Worm (Caenorhabditis elegans) whole organism, young adult: ENCODE data around the gene Y116F11A.6.
"Not testable (repeated sequence)": the region's sequence is repeated elsewhere in the genome, so short reads cannot be mapped to it uniquely, and the experiment has no call there.

ENCODE experiments used
- C06A6.2 ChIP-seq: fragments of 200-800 bp; sonication (Bioruptor generic); conservative IDR thresholded peaks from 2 replicates; pipeline ENCODE4 v1.3.6; 2022; ENCODE audit warnings: missing genetic modification characterization, missing compliant biosample characterization
- D2030.7 ChIP-seq: fragments of 200-800 bp; sonication (Bioruptor generic); IDR thresholded peaks from 2 replicates; pipeline ENCODE4 v1.3.6; 2022; ENCODE audit warnings: missing genetic modification reagents, missing genetic modification characterization, missing compliant biosample characterization
- F23B12.7 ChIP-seq: sonication (generic microtip); optimal IDR thresholded peaks from 2 replicates; lab custom pipeline; 2017; ENCODE audit warnings: missing genetic modification characterization, mild to moderate bottlenecking, missing compliant biosample characterization, antibody characterized with exemption, moderate library complexity; ENCODE audit not compliant: insufficient read depth
- F33H1.4 ChIP-seq: fragments of 200-800 bp; sonication (Bioruptor generic); IDR thresholded peaks from 2 replicates; pipeline ENCODE4 v1.3.6; 2022; ENCODE audit warnings: missing genetic modification reagents, missing genetic modification characterization, missing compliant biosample characterization
- F52B5.7 ChIP-seq: sonication (generic microtip); optimal IDR thresholded peaks from 2 replicates; lab custom pipeline; 2016; ENCODE audit warnings: mild to moderate bottlenecking, missing genetic modification characterization, missing compliant biosample characterization
- K12H6.12 ChIP-seq: fragments of 200-800 bp; sonication (Bioruptor generic); optimal IDR thresholded peaks from 2 replicates; lab custom pipeline; 2018; ENCODE audit warnings: mild to moderate bottlenecking, missing genetic modification characterization, missing compliant biosample characterization
- Y56A3A.18 ChIP-seq: fragments of 200-800 bp; sonication (Bioruptor generic); IDR thresholded peaks from 2 replicates; pipeline ENCODE4 v1.3.6; 2022; ENCODE audit warnings: missing genetic modification reagents, missing genetic modification characterization, missing compliant biosample characterization
- Y79H2A.3 ChIP-seq: fragments of 200-800 bp; sonication (Bioruptor generic); conservative IDR thresholded peaks from 2 replicates; pipeline ENCODE4 v1.3.6; 2022; ENCODE audit warnings: missing genetic modification reagents, missing genetic modification characterization, missing compliant biosample characterization
- Y95B8A.8 ChIP-seq: fragments of 200-800 bp; sonication (Bioruptor generic); IDR thresholded peaks from 2 replicates; pipeline ENCODE4 v1.3.6; 2022; ENCODE audit warnings: missing genetic modification reagents, missing genetic modification characterization, missing compliant biosample characterization
- aptf-2 ChIP-seq: fragments of 200-800 bp; sonication (Bioruptor generic); conservative IDR thresholded peaks from 2 replicates; pipeline ENCODE4 v1.3.6; 2022; ENCODE audit warnings: missing genetic modification reagents, missing genetic modification characterization, missing compliant biosample characterization
- aptf-3 ChIP-seq: fragments of 200-800 bp; sonication (Bioruptor generic); IDR thresholded peaks from 2 replicates; pipeline ENCODE4 v1.3.6; 2022; ENCODE audit warnings: missing genetic modification characterization, missing compliant biosample characterization
- athp-1 ChIP-seq: sonication (generic microtip); optimal IDR thresholded peaks from 2 replicates; lab custom pipeline; 2017; ENCODE audit warnings: mild to moderate bottlenecking, missing genetic modification characterization, missing compliant biosample characterization
- bed-2 ChIP-seq: fragments of 200-800 bp; sonication (Bioruptor generic); IDR thresholded peaks from 2 replicates; pipeline ENCODE4 v1.3.6; 2022; ENCODE audit warnings: missing genetic modification reagents, missing genetic modification characterization, missing compliant biosample characterization
- ceh-58 ChIP-seq: fragments of 200-800 bp; sonication (Bioruptor generic); IDR thresholded peaks from 2 replicates; pipeline ENCODE4 v1.3.6; 2022; ENCODE audit warnings: missing genetic modification characterization, missing compliant biosample characterization
- ceh-79 ChIP-seq: sonication (generic microtip); optimal IDR thresholded peaks from 2 replicates; lab custom pipeline; 2017; ENCODE audit warnings: mild to moderate bottlenecking, missing genetic modification characterization, missing compliant biosample characterization
- die-1 ChIP-seq: sonication (generic microtip); optimal IDR thresholded peaks from 2 replicates; lab custom pipeline; 2016; ENCODE audit warnings: missing genotype, mild to moderate bottlenecking, missing genetic modification characterization, missing compliant biosample characterization
- dpff-1 ChIP-seq: sonication (generic microtip); optimal IDR thresholded peaks from 2 replicates; lab custom pipeline; 2017; ENCODE audit warnings: mild to moderate bottlenecking, missing genetic modification characterization, missing compliant biosample characterization
- egl-18 ChIP-seq: fragments of 200-800 bp; sonication (Bioruptor generic); IDR thresholded peaks from 2 replicates; pipeline ENCODE4 v1.3.6; 2022; ENCODE audit warnings: missing genetic modification reagents, missing genetic modification characterization, missing compliant biosample characterization
- ekl-4 ChIP-seq: fragments of 200-800 bp; sonication (Bioruptor generic); IDR thresholded peaks from 2 replicates; pipeline ENCODE4 v1.3.6; 2022; ENCODE audit warnings: missing genetic modification reagents, missing genetic modification characterization, missing compliant biosample characterization
- him-1 ChIP-seq: sonication (generic microtip); optimal IDR thresholded peaks from 2 replicates; lab custom pipeline; 2016; ENCODE audit warnings: missing genotype, missing genetic modification reagents, missing genetic modification characterization, missing compliant biosample characterization
- hmg-1.2 ChIP-seq: fragments of 200-800 bp; sonication (Bioruptor generic); IDR thresholded peaks from 2 replicates; pipeline ENCODE4 v1.3.6; 2022; ENCODE audit warnings: missing genetic modification reagents, missing genetic modification characterization, missing compliant biosample characterization
- hrde-1 ChIP-seq: sonication (generic microtip); optimal IDR thresholded peaks from 2 replicates; lab custom pipeline; 2016; ENCODE audit warnings: missing genetic modification characterization, mild to moderate bottlenecking, missing compliant biosample characterization, moderate library complexity, missing genotype, missing genetic modification reagents, borderline replicate concordance
- let-526 ChIP-seq: fragments of 200-800 bp; sonication (Bioruptor generic); IDR thresholded peaks from 2 replicates; pipeline ENCODE4 v1.3.6; 2022; ENCODE audit warnings: missing genetic modification reagents, missing genetic modification characterization, missing compliant biosample characterization
- let-607 ChIP-seq, 2 experiments: fragments of 200-800 bp in 1 of 2; sonication (Bioruptor generic) in 1 of 2; sonication (generic microtip) in 1 of 2; optimal IDR thresholded peaks; 2 replicates each; lab custom pipeline; 2016 to 2018; ENCODE audit warnings: mild to moderate bottlenecking in 2 of 2, missing compliant biosample characterization in 2 of 2, missing genetic modification characterization in 2 of 2, moderate library complexity in 2 of 2, missing genotype in 1 of 2
- lsl-1 ChIP-seq: fragments of 200-800 bp; sonication (Bioruptor generic); optimal IDR thresholded peaks from 2 replicates; lab custom pipeline; 2018; ENCODE audit warnings: mild to moderate bottlenecking, missing genetic modification characterization, moderate library complexity, missing compliant biosample characterization
- madf-6 ChIP-seq: fragments of 200-800 bp; sonication (Bioruptor generic); IDR thresholded peaks from 2 replicates; pipeline ENCODE4 v1.3.6; 2022; ENCODE audit warnings: missing genetic modification reagents, missing genetic modification characterization, missing compliant biosample characterization
- madf-8 ChIP-seq: fragments of 200-800 bp; sonication (Bioruptor generic); conservative IDR thresholded peaks from 2 replicates; pipeline ENCODE4 v1.3.6; 2022; ENCODE audit warnings: missing genetic modification reagents, missing genetic modification characterization, missing compliant biosample characterization
- mel-28 ChIP-seq: sonication (generic microtip); optimal IDR thresholded peaks from 2 replicates; lab custom pipeline; 2016; ENCODE audit warnings: borderline replicate concordance, mild to moderate bottlenecking, missing genetic modification characterization, missing compliant biosample characterization
- mxl-1 ChIP-seq: sonication (generic microtip); optimal IDR thresholded peaks from 2 replicates; lab custom pipeline; 2016; ENCODE audit warnings: missing genetic modification characterization, missing compliant biosample characterization
- nfyb-1 ChIP-seq: fragments of 200-800 bp; sonication (Bioruptor generic); IDR thresholded peaks from 2 replicates; pipeline ENCODE4 v1.3.6; 2022; ENCODE audit warnings: missing genetic modification reagents, missing genetic modification characterization, missing compliant biosample characterization
- nhr-120 ChIP-seq: fragments of 200-800 bp; sonication (Bioruptor generic); IDR thresholded peaks from 2 replicates; pipeline ENCODE4 v1.3.6; 2022; ENCODE audit warnings: missing genetic modification characterization, missing compliant biosample characterization
- pbrm-1 ChIP-seq: fragments of 200-800 bp; sonication (Bioruptor generic); IDR thresholded peaks from 2 replicates; pipeline ENCODE4 v1.3.6; 2022; ENCODE audit warnings: missing genetic modification reagents, missing genetic modification characterization, missing compliant biosample characterization
- rcor-1 ChIP-seq: fragments of 200-800 bp; sonication (Bioruptor generic); IDR thresholded peaks from 2 replicates; pipeline ENCODE4 v1.3.6; 2022; ENCODE audit warnings: missing genetic modification reagents, missing genetic modification characterization, missing compliant biosample characterization
- rpc-1 ChIP-seq, 2 experiments: fragments of 150-350 bp in 1 of 2; sonication (generic microtip) in 1 of 2; optimal IDR thresholded peaks; 2 replicates each; lab custom pipeline; 2014 to 2018; ENCODE audit warnings: missing biosample characterization in 1 of 2, missing genetic modification characterization in 1 of 2, missing genetic modification reagents in 1 of 2, missing genotype in 1 of 2
- snpc-1.1 ChIP-seq: sonication (generic microtip); optimal IDR thresholded peaks from 2 replicates; lab custom pipeline; 2017; ENCODE audit warnings: missing genetic modification characterization, mild to moderate bottlenecking, missing compliant biosample characterization, antibody characterized with exemption, moderate library complexity, missing genotype, missing genetic modification reagents; ENCODE audit not compliant: insufficient read depth
- snpc-4 ChIP-seq, 5 experiments: fragments of 150-350 bp in 1 of 5; sonication (generic microtip) in 4 of 5; optimal IDR thresholded peaks; 2 replicates each; lab custom pipeline; 2014 to 2018; ENCODE audit warnings: missing genetic modification characterization in 5 of 5, missing biosample characterization in 3 of 5, antibody characterized with exemption in 2 of 5, mild to moderate bottlenecking in 2 of 5, missing compliant biosample characterization in 2 of 5, missing genotype in 2 of 5, moderate library complexity in 2 of 5, missing genetic modification reagents in 1 of 5
- unc-130 ChIP-seq: sonication (generic microtip); optimal IDR thresholded peaks from 2 replicates; lab custom pipeline; 2016; ENCODE audit warnings: missing genetic modification reagents, missing genetic modification characterization, missing compliant biosample characterization
- xnd-1 ChIP-seq: sonication (generic microtip); optimal IDR thresholded peaks from 2 replicates; lab custom pipeline; 2016; ENCODE audit warnings: missing genotype, missing genetic modification reagents, missing genetic modification characterization, missing compliant biosample characterization
- zfh-2 ChIP-seq: fragments of 200-800 bp; sonication (Bioruptor generic); conservative IDR thresholded peaks from 2 replicates; pipeline ENCODE4 v1.3.6; 2022; ENCODE audit warnings: missing genetic modification reagents, missing genetic modification characterization, missing compliant biosample characterization
- ztf-18 ChIP-seq: sonication (generic microtip); optimal IDR thresholded peaks from 2 replicates; lab custom pipeline; 2016; ENCODE audit warnings: missing genotype, mild to moderate bottlenecking, missing genetic modification characterization, missing compliant biosample characterization
- ztf-28 ChIP-seq: fragments of 200-800 bp; sonication (Bioruptor generic); IDR thresholded peaks from 2 replicates; pipeline ENCODE4 v1.3.6; 2022; ENCODE audit warnings: missing genetic modification reagents, missing genetic modification characterization, missing compliant biosample characterization

The Y116F11A.6 gene

DNA sequence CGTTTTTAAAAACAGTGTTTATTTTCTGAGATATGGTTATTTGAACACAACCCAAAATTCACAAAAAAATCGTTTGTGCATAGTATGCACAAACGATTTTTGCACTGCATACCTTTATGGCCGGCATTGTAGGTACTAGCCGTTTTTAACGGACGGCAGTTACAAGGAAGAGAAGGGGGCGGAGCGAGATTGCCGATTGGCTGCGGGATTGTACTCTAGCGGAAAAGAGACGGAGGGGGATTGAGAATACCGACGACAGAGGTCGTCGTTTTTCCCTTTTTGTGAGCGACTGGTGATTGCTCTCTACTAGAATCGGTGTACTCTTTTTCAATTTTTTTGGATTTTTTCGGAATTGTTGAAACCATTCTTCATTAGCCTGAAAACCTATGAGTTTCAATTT, 48.4 kb downstream of the Y116F11A.6 start:
- TF ChIP-seq nfyb-1 (GFP tag; lab: Robert Waterston, UW), result peak; percentile 86
- TF ChIP-seq ztf-28, result no peak
- no peak for TF ChIP-seq rcor-1 (GFP tag; lab: Robert Waterston, UW)
- TF ChIP-seq, all 124 proteins: peak for 1

- peak; percentile 19 for TF ChIP-seq lsl-1 (GFP tag; lab: Kevin White, UChicago)
- peak; percentile 32; the same call in 1 of the 2 replicates for TF ChIP-seq D2030.7 (GFP tag; lab: Robert Waterston, UW)
- TF ChIP-seq xnd-1 (tag; lab: Kevin White, UChicago), result peak; percentile 86
- TF ChIP-seq hmg-1.2 (GFP tag; lab: Robert Waterston, UW), result peak; percentile 65
- TF ChIP-seq hrde-1 (tag; lab: Kevin White, UChicago), result peak; percentile 2
- peak; percentile 64 for TF ChIP-seq madf-6
- peak; percentile 60 for TF ChIP-seq unc-130
- not testable (repeated sequence) for TF ChIP-seq snpc-4 (GFP tag; optimal IDR thresholded peaks at IDR 0.05; lab: Kevin White, UChicago)
- peak in 1 of 4 experiments; percentile 56 for TF ChIP-seq snpc-4 (tag; optimal IDR thresholded peaks at IDR 0.05; lab: Kevin White, UChicago)
Measured at ce11 chrV:19770837-19771236, 51.5 kb downstream of the Y116F11A.6 start.

- TF ChIP-seq ekl-4 (GFP tag; lab: Robert Waterston, UW) (no peak), let-526 (GFP tag; lab: Robert Waterston, UW) (no peak), K12H6.12 (tag; lab: Kevin White, UChicago) (no peak), Y79H2A.3 (GFP tag; lab: Robert Waterston, UW) (no peak), him-1 (tag; lab: Kevin White, UChicago) (no peak), pbrm-1 (no peak), C06A6.2 (GFP tag; lab: Robert Waterston, UW) (no peak), snpc-1.1 (tag; lab: Kevin White, UChicago) (no peak), die-1 (tag; lab: Kevin White, UChicago) (no peak), D2030.7 (GFP tag; lab: Robert Waterston, UW) (no peak), let-607 (tag; optimal IDR thresholded peaks at IDR 0.05; lab: Kevin White, UChicago) (no peak), ceh-79 (tag; lab: Kevin White, UChicago) (no peak), egl-18 (GFP tag; lab: Robert Waterston, UW) (no peak), xnd-1 (tag; lab: Kevin White, UChicago) (no peak), aptf-2 (GFP tag; lab: Robert Waterston, UW) (no peak), F33H1.4 (GFP tag; lab: Robert Waterston, UW) (no peak), ztf-28 (no peak)
Measured at ce11 chrV:19771660-19772059, 52.3 kb downstream of the Y116F11A.6 start, which contains the start of gene M162.15. Gene M162.15 (minus strand): TSS chrV:19771760.

DNA sequence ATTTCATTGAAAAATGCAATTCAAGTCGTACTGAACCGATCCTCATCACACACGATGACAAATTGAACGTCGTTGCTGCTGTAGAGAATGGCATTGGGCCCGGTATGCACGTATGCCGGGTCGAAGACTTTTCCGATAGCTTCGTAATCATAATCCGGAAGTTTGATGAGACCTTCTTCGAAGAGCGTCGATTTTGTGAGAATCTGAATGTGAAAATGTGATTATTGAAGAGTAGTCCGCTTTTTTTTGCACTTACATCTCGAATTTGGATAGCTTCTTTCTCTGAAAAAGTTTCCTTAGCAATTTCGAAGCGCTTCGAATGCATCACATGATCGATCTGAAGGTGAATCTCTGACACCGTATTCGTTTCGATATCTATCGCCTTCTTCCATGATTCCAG, 57.9 kb downstream of the Y116F11A.6 start, which contains the start of gene fbxa-118:
fbxa-118 (minus strand) TSS at position 101 of the 400 bp plus-strand sequence.
- TF ChIP-seq ceh-58 (GFP tag; lab: Robert Waterston, UW) (no peak), madf-8 (GFP tag; lab: Robert Waterston, UW) (no peak), F23B12.7 (no peak), rpc-1 (optimal IDR thresholded peaks at IDR 0.05; lab: Kevin White, UChicago) (no peak), rpc-1 (tag; optimal IDR thresholded peaks at IDR 0.05; lab: Kevin White, UChicago) (no peak), mel-28 (tag; lab: Kevin White, UChicago) (no peak), Y56A3A.18 (GFP tag; lab: Robert Waterston, UW) (no peak), mxl-1 (no peak), ztf-28 (no peak), nfyb-1 (GFP tag; lab: Robert Waterston, UW) (no peak), snpc-4 (GFP tag; optimal IDR thresholded peaks at IDR 0.05; lab: Kevin White, UChicago) (no peak), snpc-4 (tag; optimal IDR thresholded peaks at IDR 0.05; lab: Kevin White, UChicago) (no peak), nhr-120 (GFP tag; lab: Robert Waterston, UW) (no peak), F52B5.7 (tag; lab: Kevin White, UChicago) (no peak), athp-1 (tag; lab: Kevin White, UChicago) (no peak), ztf-18 (tag; lab: Kevin White, UChicago) (no peak), dpff-1 (tag; lab: Kevin White, UChicago) (no peak), zfh-2 (GFP tag; lab: Robert Waterston, UW) (no peak), bed-2 (GFP tag; lab: Robert Waterston, UW) (no peak), aptf-3 (GFP tag; lab: Robert Waterston, UW) (no peak), Y95B8A.8 (GFP tag; lab: Robert Waterston, UW) (no peak)
